Worm (Caenorhabditis elegans) whole organism, L3 larva: ENCODE data around the gene Y67A10A.3.

Source experiments
- R02D3.7 ChIP-seq: fragments of 150-350 bp; optimal IDR thresholded peaks from 2 replicates; lab custom pipeline; 2014; ENCODE audit warnings: missing biosample characterization, missing genetic modification characterization
- ZK546.5 ChIP-seq: sonication (generic microtip); optimal IDR thresholded peaks from 2 replicates; lab custom pipeline; 2017; ENCODE audit warnings: missing biosample characterization, missing genetic modification characterization
- aly-2 ChIP-seq: fragments of 150-350 bp; optimal IDR thresholded peaks from 2 replicates; lab custom pipeline; 2014; ENCODE audit warnings: missing biosample characterization, missing genetic modification characterization
- ama-1 ChIP-seq: fragments of 150-350 bp; optimal IDR thresholded peaks from 2 replicates; lab custom pipeline; 2018
- ceh-16 ChIP-seq: sonication (generic microtip); optimal IDR thresholded peaks from 2 replicates; lab custom pipeline; 2017; ENCODE audit warnings: missing biosample characterization, missing genetic modification characterization
- ceh-28 ChIP-seq: fragments of 150-350 bp; optimal IDR thresholded peaks from 2 replicates; lab custom pipeline; 2014; ENCODE audit warnings: missing biosample characterization, missing genetic modification reagents, missing genetic modification characterization
- ceh-82 ChIP-seq: fragments of 150-350 bp; optimal IDR thresholded peaks from 2 replicates; lab custom pipeline; 2014; ENCODE audit warnings: missing biosample characterization, missing genetic modification characterization
- ceh-9 ChIP-seq: sonication (generic microtip); optimal IDR thresholded peaks from 2 replicates; lab custom pipeline; 2018; ENCODE audit warnings: missing biosample characterization, missing genetic modification characterization
- daf-12 ChIP-seq: fragments of 150-350 bp; optimal IDR thresholded peaks from 2 replicates; lab custom pipeline; 2014; ENCODE audit warnings: missing biosample characterization, missing genetic modification reagents, missing genetic modification characterization
- egl-27 ChIP-seq: sonication (generic microtip); optimal IDR thresholded peaks from 4 replicates; lab custom pipeline; 2017; ENCODE audit warnings: missing biosample characterization, missing genetic modification reagents, missing genetic modification characterization
- egl-5 ChIP-seq: fragments of 150-350 bp; optimal IDR thresholded peaks from 2 replicates; lab custom pipeline; 2017; ENCODE audit warnings: missing biosample characterization, missing genetic modification reagents, missing genetic modification characterization, inconsistent platforms
- elt-1 ChIP-seq: fragments of 150-350 bp; optimal IDR thresholded peaks from 2 replicates; lab custom pipeline; 2014; ENCODE audit warnings: missing biosample characterization, missing genetic modification characterization
- elt-2 ChIP-seq: sonication (generic microtip); optimal IDR thresholded peaks from 2 replicates; lab custom pipeline; 2016; ENCODE audit warnings: missing genetic modification reagents, mild to moderate bottlenecking, missing genetic modification characterization, missing compliant biosample characterization
- elt-3 ChIP-seq, 3 experiments: fragments of 150-350 bp in 1 of 3; sonication (generic microtip) in 2 of 3; optimal IDR thresholded peaks; 2 replicates in 2 of 3; 4 replicates in 1 of 3; lab custom pipeline; 2014 to 2017; ENCODE audit warnings: missing biosample characterization in 3 of 3, missing genetic modification characterization in 3 of 3
- eor-1 ChIP-seq, 2 experiments: fragments of 150-350 bp; optimal IDR thresholded peaks; 2 replicates each; lab custom pipeline; 2014 to 2018; ENCODE audit warnings: missing biosample characterization in 2 of 2, missing genetic modification characterization in 2 of 2
- fkh-10 ChIP-seq: sonication (generic microtip); optimal IDR thresholded peaks from 2 replicates; lab custom pipeline; 2017; ENCODE audit warnings: missing biosample characterization, missing genetic modification reagents, missing genetic modification characterization
- fkh-2 ChIP-seq: fragments of 150-350 bp; optimal IDR thresholded peaks from 2 replicates; lab custom pipeline; 2014; ENCODE audit warnings: missing biosample characterization, missing genetic modification reagents, missing genetic modification characterization
- fos-1 ChIP-seq: fragments of 150-350 bp; optimal IDR thresholded peaks from 2 replicates; lab custom pipeline; 2014; ENCODE audit warnings: missing biosample characterization, missing genetic modification characterization
- hmg-11 ChIP-seq: sonication (generic microtip); optimal IDR thresholded peaks from 2 replicates; lab custom pipeline; 2016; ENCODE audit warnings: missing genetic modification characterization, missing compliant biosample characterization
- jun-1 ChIP-seq: fragments of 150-350 bp; optimal IDR thresholded peaks from 2 replicates; lab custom pipeline; 2014; ENCODE audit warnings: missing biosample characterization, missing genetic modification reagents, missing genetic modification characterization
- lin-15B ChIP-seq: fragments of 150-350 bp; optimal IDR thresholded peaks from 2 replicates; lab custom pipeline; 2014; ENCODE audit warnings: missing biosample characterization, missing genetic modification characterization
- lin-39 ChIP-seq: fragments of 150-350 bp; optimal IDR thresholded peaks from 2 replicates; lab custom pipeline; 2018; ENCODE audit warnings: missing biosample characterization, missing genetic modification reagents, missing genetic modification characterization
- lsy-12 ChIP-seq: sonication (generic microtip); optimal IDR thresholded peaks from 2 replicates; lab custom pipeline; 2016; ENCODE audit warnings: mild to moderate bottlenecking, missing genetic modification characterization, missing compliant biosample characterization
- mdl-1 ChIP-seq: fragments of 150-350 bp; optimal IDR thresholded peaks from 2 replicates; lab custom pipeline; 2014; ENCODE audit warnings: missing biosample characterization, missing genetic modification characterization
- mml-1 ChIP-seq: fragments of 150-350 bp; sonication (generic microtip); optimal IDR thresholded peaks from 3 replicates; lab custom pipeline; 2014; ENCODE audit warnings: missing biosample characterization, missing genetic modification characterization
- nfya-1 ChIP-seq: sonication (generic microtip); optimal IDR thresholded peaks from 2 replicates; lab custom pipeline; 2017; ENCODE audit warnings: missing genetic modification characterization, mild to moderate bottlenecking, missing compliant biosample characterization, antibody characterized with exemption, moderate library complexity; ENCODE audit not compliant: insufficient read depth
- nhr-11 ChIP-seq: fragments of 150-350 bp; optimal IDR thresholded peaks from 2 replicates; lab custom pipeline; 2014; ENCODE audit warnings: missing biosample characterization, missing genetic modification characterization
- nhr-12 ChIP-seq: fragments of 150-350 bp; optimal IDR thresholded peaks from 2 replicates; lab custom pipeline; 2014; ENCODE audit warnings: missing biosample characterization, missing genetic modification characterization
- nhr-23 ChIP-seq: fragments of 150-350 bp; optimal IDR thresholded peaks from 2 replicates; lab custom pipeline; 2014; ENCODE audit warnings: missing biosample characterization, missing genetic modification reagents, missing genetic modification characterization
- nhr-237 ChIP-seq: fragments of 150-350 bp; optimal IDR thresholded peaks from 2 replicates; lab custom pipeline; 2014; ENCODE audit warnings: missing biosample characterization, missing genetic modification characterization
- nhr-25 ChIP-seq: sonication (generic microtip); optimal IDR thresholded peaks from 2 replicates; lab custom pipeline; 2017; ENCODE audit warnings: missing biosample characterization, missing genetic modification characterization
- nhr-28 ChIP-seq: fragments of 150-350 bp; optimal IDR thresholded peaks from 2 replicates; lab custom pipeline; 2014; ENCODE audit warnings: missing biosample characterization, missing genetic modification characterization
- nhr-43 ChIP-seq: sonication (generic microtip); optimal IDR thresholded peaks from 2 replicates; lab custom pipeline; 2016; ENCODE audit warnings: mild to moderate bottlenecking, missing genetic modification characterization, missing compliant biosample characterization; ENCODE audit not compliant: poor library complexity, severe bottlenecking
- nhr-67 ChIP-seq: fragments of 150-350 bp; optimal IDR thresholded peaks from 2 replicates; lab custom pipeline; 2014; ENCODE audit warnings: missing biosample characterization, missing genetic modification characterization
- nhr-76 ChIP-seq: fragments of 150-350 bp; sonication (generic microtip); optimal IDR thresholded peaks from 5 replicates; lab custom pipeline; 2014; ENCODE audit warnings: missing biosample characterization, missing genetic modification characterization
- nhr-77 ChIP-seq: fragments of 150-350 bp; optimal IDR thresholded peaks from 2 replicates; lab custom pipeline; 2014; ENCODE audit warnings: missing biosample characterization, missing genetic modification characterization
- pha-4 ChIP-seq: fragments of 150-350 bp; optimal IDR thresholded peaks from 2 replicates; lab custom pipeline; 2014; ENCODE audit warnings: missing biosample characterization, missing genetic modification reagents, missing genetic modification characterization
- pqm-1 ChIP-seq: fragments of 150-350 bp; optimal IDR thresholded peaks from 2 replicates; lab custom pipeline; 2017; ENCODE audit warnings: missing biosample characterization, missing genetic modification characterization, inconsistent platforms
- sea-2 ChIP-seq: fragments of 150-350 bp; sonication (generic microtip); optimal IDR thresholded peaks from 4 replicates; lab custom pipeline; 2014; ENCODE audit warnings: missing biosample characterization, missing genetic modification reagents, missing genetic modification characterization
- skn-1 ChIP-seq: fragments of 150-350 bp; optimal IDR thresholded peaks from 2 replicates; lab custom pipeline; 2014; ENCODE audit warnings: missing biosample characterization, missing genetic modification characterization
- snpc-4 ChIP-seq: fragments of 150-350 bp; optimal IDR thresholded peaks from 2 replicates; lab custom pipeline; 2014; ENCODE audit warnings: missing biosample characterization, missing genetic modification characterization
- tbx-2 ChIP-seq: sonication (generic microtip); optimal IDR thresholded peaks from 2 replicates; lab custom pipeline; 2016; ENCODE audit warnings: mild to moderate bottlenecking, missing genetic modification characterization, missing compliant biosample characterization
- unc-39 ChIP-seq: sonication (generic microtip); optimal IDR thresholded peaks from 4 replicates; lab custom pipeline; 2017; ENCODE audit warnings: missing biosample characterization, missing genetic modification characterization
- unc-62 ChIP-seq: fragments of 150-350 bp; sonication (generic microtip); optimal IDR thresholded peaks from 4 replicates; lab custom pipeline; 2014; ENCODE audit warnings: missing biosample characterization, missing genetic modification reagents, missing genetic modification characterization
- zag-1 ChIP-seq: fragments of 150-350 bp; optimal IDR thresholded peaks from 2 replicates; lab custom pipeline; 2014; ENCODE audit warnings: missing biosample characterization, missing genetic modification characterization
- ztf-11 ChIP-seq: fragments of 150-350 bp; optimal IDR thresholded peaks from 2 replicates; lab custom pipeline; 2014; ENCODE audit warnings: missing biosample characterization, missing genetic modification characterization
- ztf-4 ChIP-seq: fragments of 150-350 bp; optimal IDR thresholded peaks from 2 replicates; lab custom pipeline; 2014; ENCODE audit warnings: missing biosample characterization, missing genetic modification characterization

Gene Y67A10A.3

ce11 chrIV:14326694-14327298, 7.5 kb downstream of the Y67A10A.3 start:
- TF ChIP-seq mml-1 (tag; lab: Kevin White, UChicago) (no peak), jun-1 (tag; lab: Kevin White, UChicago) (no peak), pqm-1 (tag; lab: Kevin White, UChicago) (peak; percentile 29), lsy-12 (tag; lab: Kevin White, UChicago) (peak; percentile 62), hmg-11 (tag; lab: Kevin White, UChicago) (peak; percentile 38), elt-1 (tag; lab: Kevin White, UChicago) (no peak), ZK546.5 (no peak), fos-1 (tag; lab: Kevin White, UChicago) (no peak), nhr-67 (tag; lab: Kevin White, UChicago) (no peak), ceh-82 (tag; lab: Kevin White, UChicago) (no peak), pha-4 (tag; lab: Kevin White, UChicago) (no peak), nhr-25 (tag; lab: Kevin White, UChicago) (peak; percentile 58), ceh-9 (tag; lab: Kevin White, UChicago) (no peak), ceh-16 (tag; lab: Kevin White, UChicago) (no peak), elt-3 (tag; optimal IDR thresholded peaks at IDR 0.05; lab: Kevin White, UChicago) (no peak), daf-12 (tag; lab: Kevin White, UChicago) (no peak), unc-39 (tag; lab: Kevin White, UChicago) (no peak), skn-1 (tag; lab: Kevin White, UChicago) (peak; percentile 34), ama-1 (lab: Kevin White, UChicago) (peak; percentile 76), unc-62 (GFP tag; lab: Kevin White, UChicago) (no peak), tbx-2 (tag; lab: Kevin White, UChicago) (peak; percentile 31), mdl-1 (tag; lab: Kevin White, UChicago) (no peak), nhr-23 (peak; percentile 37), nhr-12 (no peak), zag-1 (no peak), nhr-11 (tag; lab: Kevin White, UChicago) (no peak), snpc-4 (tag; lab: Kevin White, UChicago) (peak; percentile 99), ztf-11 (tag; lab: Kevin White, UChicago) (no peak), nhr-28 (tag; lab: Kevin White, UChicago) (no peak), nhr-43 (peak; percentile 60), nhr-77 (tag; lab: Kevin White, UChicago) (no peak), ztf-4 (tag; lab: Kevin White, UChicago) (no peak), sea-2 (GFP tag; lab: Kevin White, UChicago) (no peak), eor-1 (tag; optimal IDR thresholded peaks at IDR 0.05; lab: Kevin White, UChicago) (no peak), ceh-28 (tag; lab: Kevin White, UChicago) (no peak), fkh-2 (tag; lab: Kevin White, UChicago) (no peak), aly-2 (no peak), egl-5 (tag; lab: Kevin White, UChicago) (no peak), fkh-10 (GFP tag; lab: Kevin White, UChicago) (no peak), nhr-237 (tag; lab: Kevin White, UChicago) (no peak), nhr-76 (tag; lab: Kevin White, UChicago) (no peak), nfya-1 (tag; lab: Kevin White, UChicago) (no peak), lin-39 (peak; percentile 29), egl-27 (tag; lab: Kevin White, UChicago) (no peak), R02D3.7 (peak; percentile 32), elt-2 (tag; lab: Kevin White, UChicago) (peak; percentile 83), lin-15B (tag; lab: Kevin White, UChicago) (peak; percentile 26)
